Worm (Caenorhabditis elegans): ENCODE data around the gene F31D4.8.

ce11 chrV:20837765-20838164 is 30.5 kb downstream of the F31D4.8 start, which contains the start of gene mrps-12:
- TF ChIP-seq ceh-31 (tag; optimal IDR thresholded peaks at IDR 0.05) (no peak), ama-1 (optimal IDR thresholded peaks at IDR 0.05) (no peak), C38D4.7 (GFP tag; optimal IDR thresholded peaks at IDR 0.05) (no peak), hlh-30 (tag; optimal IDR thresholded peaks at IDR 0.05; ENCODE audit: insufficient read depth) (no peak)

All from whole organism, late embryonic.